Worm (Caenorhabditis elegans) whole organism, L1 larva: ENCODE data around the gene F10A3.12.

Experiments used
- efl-3 ChIP-seq: fragments of 200-800 bp; sonication (Bioruptor generic); optimal IDR thresholded peaks from 2 replicates; lab custom pipeline; 2018; ENCODE audit warnings: mild to moderate bottlenecking, missing genetic modification characterization, missing compliant biosample characterization
- irx-1 ChIP-seq: sonication (generic microtip); optimal IDR thresholded peaks from 2 replicates; lab custom pipeline; 2016; ENCODE audit warnings: missing genetic modification characterization, missing compliant biosample characterization

DNA sequence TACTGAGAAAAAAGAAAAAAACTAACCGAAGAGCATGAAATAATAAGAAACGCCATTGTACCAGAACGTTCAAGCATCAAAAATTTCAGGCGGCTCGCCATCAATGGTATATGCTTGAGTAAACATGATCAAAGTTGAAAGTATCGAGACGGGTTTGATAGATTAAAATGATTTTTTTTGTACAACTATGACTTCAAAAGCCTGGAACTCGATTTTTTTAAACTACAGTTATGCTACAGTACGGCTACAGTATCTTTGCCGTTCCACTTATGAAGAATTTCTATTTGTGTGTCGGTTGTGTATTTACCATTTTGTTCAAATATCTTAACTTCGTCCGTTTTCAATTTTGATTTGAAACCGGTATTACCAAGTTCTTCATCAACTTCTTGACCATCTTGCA is 8.7 kb upstream of the F10A3.12 start, which contains the start of gene str-97:
- no peak for TF ChIP-seq irx-1 (tag; lab: Kevin White, UChicago)
- no peak for TF ChIP-seq efl-3 (GFP tag; lab: Kevin White, UChicago)
